Worm (Caenorhabditis elegans) whole organism, L1 larva: Measurements from ENCODE around the gene K07B1.4.

Source experiments
- C16A3.4 ChIP-seq: fragments of 150-350 bp; optimal IDR thresholded peaks from 2 replicates; lab custom pipeline; 2014; ENCODE audit warnings: missing biosample characterization, missing genetic modification characterization
- aly-2 ChIP-seq: fragments of 150-350 bp; optimal IDR thresholded peaks from 2 replicates; lab custom pipeline; 2014; ENCODE audit warnings: missing biosample characterization, missing genetic modification characterization
- ama-1 ChIP-seq: fragments of 150-350 bp; optimal IDR thresholded peaks from 2 replicates; lab custom pipeline; 2014
- blmp-1 ChIP-seq: fragments of 150-350 bp; optimal IDR thresholded peaks from 2 replicates; lab custom pipeline; 2014; ENCODE audit warnings: missing biosample characterization, missing genetic modification characterization
- ceh-63 ChIP-seq: fragments of 200-800 bp; sonication (Bioruptor generic); optimal IDR thresholded peaks from 2 replicates; lab custom pipeline; 2018; ENCODE audit warnings: mild to moderate bottlenecking, missing genetic modification characterization, missing compliant biosample characterization
- ceh-8 ChIP-seq: fragments of 200-800 bp; sonication (Bioruptor generic); optimal IDR thresholded peaks from 2 replicates; lab custom pipeline; 2018; ENCODE audit warnings: mild to moderate bottlenecking, missing genetic modification characterization, moderate library complexity, missing compliant biosample characterization
- ceh-82 ChIP-seq, 3 experiments: fragments of 150-350 bp in 1 of 3; sonication (generic microtip) in 2 of 3; optimal IDR thresholded peaks; 2 replicates each; lab custom pipeline; 2014 to 2017; ENCODE audit warnings: missing biosample characterization in 3 of 3, missing genetic modification characterization in 3 of 3
- ceh-90 ChIP-seq: sonication (generic microtip); optimal IDR thresholded peaks from 2 replicates; lab custom pipeline; 2016; ENCODE audit warnings: missing genetic modification characterization, missing compliant biosample characterization
- dsc-1 ChIP-seq: sonication (generic microtip); optimal IDR thresholded peaks from 2 replicates; lab custom pipeline; 2016; ENCODE audit warnings: mild to moderate bottlenecking, missing genetic modification characterization, missing compliant biosample characterization
- efl-1 ChIP-seq, 4 experiments: fragments of 150-350 bp; optimal IDR thresholded peaks in 3 of 4; peaks in 1 of 4; 1 replicate in 1 of 4; 2 replicates in 3 of 4; lab custom pipeline; 2014; ENCODE audit warnings: missing biosample characterization in 2 of 4, missing genetic modification characterization in 2 of 4, missing genetic modification reagents in 2 of 4
- egl-13 ChIP-seq: sonication (generic microtip); optimal IDR thresholded peaks from 2 replicates; lab custom pipeline; 2016; ENCODE audit warnings: missing genotype, missing genetic modification reagents, missing genetic modification characterization, missing compliant biosample characterization
- egl-27 ChIP-seq, 2 experiments: fragments of 150-350 bp in 1 of 2; sonication (generic microtip); optimal IDR thresholded peaks; 3 replicates each; lab custom pipeline; 2017 to 2018; ENCODE audit warnings: missing biosample characterization in 2 of 2, missing genetic modification characterization in 2 of 2, missing genetic modification reagents in 2 of 2
- elt-3 ChIP-seq, 6 experiments: fragments of 150-350 bp in 1 of 6; sonication (generic microtip); optimal IDR thresholded peaks; 2 replicates each; lab custom pipeline; 2017 to 2018; ENCODE audit warnings: missing biosample characterization in 6 of 6, missing genetic modification characterization in 6 of 6, inconsistent platforms in 1 of 6
- ets-5 ChIP-seq: fragments of 200-800 bp; sonication (Bioruptor generic); IDR thresholded peaks from 2 replicates; pipeline ENCODE4 v1.3.6; 2022; ENCODE audit warnings: missing genetic modification characterization, missing compliant biosample characterization
- fkh-10 ChIP-seq: sonication (generic microtip); optimal IDR thresholded peaks from 2 replicates; lab custom pipeline; 2017; ENCODE audit warnings: missing biosample characterization, missing genetic modification reagents, missing genetic modification characterization
- fkh-8 ChIP-seq: sonication (generic microtip); optimal IDR thresholded peaks from 2 replicates; lab custom pipeline; 2016; ENCODE audit warnings: mild to moderate bottlenecking, missing genetic modification characterization, missing compliant biosample characterization
- hlh-4 ChIP-seq: sonication (generic microtip); optimal IDR thresholded peaks from 2 replicates; lab custom pipeline; 2016; ENCODE audit warnings: mild to moderate bottlenecking, missing genetic modification characterization, missing compliant biosample characterization
- hpl-2 ChIP-seq: fragments of 150-350 bp; optimal IDR thresholded peaks from 2 replicates; lab custom pipeline; 2014; ENCODE audit warnings: missing biosample characterization, missing genetic modification reagents, missing genetic modification characterization
- lin-14 ChIP-seq: fragments of 200-800 bp; sonication (Bioruptor generic); optimal IDR thresholded peaks from 2 replicates; lab custom pipeline; 2018; ENCODE audit warnings: mild to moderate bottlenecking, missing genetic modification characterization, moderate library complexity, missing compliant biosample characterization
- lin-39 ChIP-seq: fragments of 150-350 bp; optimal IDR thresholded peaks from 2 replicates; lab custom pipeline; 2014; ENCODE audit warnings: missing biosample characterization, missing genetic modification reagents, missing genetic modification characterization
- mef-2 ChIP-seq: fragments of 150-350 bp; optimal IDR thresholded peaks from 2 replicates; lab custom pipeline; 2014; ENCODE audit warnings: missing biosample characterization, missing genetic modification characterization
- mep-1 ChIP-seq: fragments of 150-350 bp; optimal IDR thresholded peaks from 2 replicates; lab custom pipeline; 2014; ENCODE audit warnings: missing biosample characterization, missing genetic modification characterization
- nhr-12 ChIP-seq: sonication (generic microtip); optimal IDR thresholded peaks from 2 replicates; lab custom pipeline; 2017; ENCODE audit warnings: missing biosample characterization, missing genetic modification characterization
- nhr-19 ChIP-seq: fragments of 200-800 bp; sonication (Bioruptor generic); conservative IDR thresholded peaks from 2 replicates; pipeline ENCODE4 v1.3.6; 2022; ENCODE audit warnings: missing genetic modification characterization, missing compliant biosample characterization
- nhr-20 ChIP-seq: sonication (generic microtip); optimal IDR thresholded peaks from 2 replicates; lab custom pipeline; 2016; ENCODE audit warnings: mild to moderate bottlenecking, missing genetic modification characterization, missing compliant biosample characterization
- nhr-28 ChIP-seq: fragments of 150-350 bp; optimal IDR thresholded peaks from 2 replicates; lab custom pipeline; 2014; ENCODE audit warnings: missing biosample characterization, missing genetic modification characterization
- nhr-77 ChIP-seq: fragments of 150-350 bp; optimal IDR thresholded peaks from 2 replicates; lab custom pipeline; 2014; ENCODE audit warnings: missing biosample characterization, missing genetic modification characterization
- sptf-1 ChIP-seq: fragments of 150-350 bp; optimal IDR thresholded peaks from 2 replicates; lab custom pipeline; 2014; ENCODE audit warnings: missing biosample characterization, missing genetic modification characterization
- swsn-7 ChIP-seq: sonication (generic microtip); optimal IDR thresholded peaks from 2 replicates; lab custom pipeline; 2016; ENCODE audit warnings: missing genetic modification characterization, missing compliant biosample characterization
- tbx-2 ChIP-seq: sonication (generic microtip); optimal IDR thresholded peaks from 2 replicates; lab custom pipeline; 2016; ENCODE audit warnings: missing genetic modification characterization, missing compliant biosample characterization
- unc-130 ChIP-seq: fragments of 150-350 bp; optimal IDR thresholded peaks from 2 replicates; lab custom pipeline; 2017; ENCODE audit warnings: missing biosample characterization, missing genetic modification characterization, inconsistent platforms
- unc-30 ChIP-seq: sonication (generic microtip); optimal IDR thresholded peaks from 2 replicates; lab custom pipeline; 2017; ENCODE audit warnings: missing biosample characterization, missing genetic modification characterization
- unc-62 ChIP-seq: fragments of 150-350 bp; optimal IDR thresholded peaks from 2 replicates; lab custom pipeline; 2014; ENCODE audit warnings: missing biosample characterization, missing genetic modification reagents, missing genetic modification characterization
- vab-15 ChIP-seq: sonication (generic microtip); optimal IDR thresholded peaks from 2 replicates; lab custom pipeline; 2017; ENCODE audit warnings: missing genotype, mild to moderate bottlenecking, missing genetic modification characterization, missing compliant biosample characterization
- xbp-1 ChIP-seq: sonication (generic microtip); optimal IDR thresholded peaks from 2 replicates; lab custom pipeline; 2016; ENCODE audit warnings: missing genetic modification characterization, missing compliant biosample characterization

The K07B1.4 gene

DNA sequence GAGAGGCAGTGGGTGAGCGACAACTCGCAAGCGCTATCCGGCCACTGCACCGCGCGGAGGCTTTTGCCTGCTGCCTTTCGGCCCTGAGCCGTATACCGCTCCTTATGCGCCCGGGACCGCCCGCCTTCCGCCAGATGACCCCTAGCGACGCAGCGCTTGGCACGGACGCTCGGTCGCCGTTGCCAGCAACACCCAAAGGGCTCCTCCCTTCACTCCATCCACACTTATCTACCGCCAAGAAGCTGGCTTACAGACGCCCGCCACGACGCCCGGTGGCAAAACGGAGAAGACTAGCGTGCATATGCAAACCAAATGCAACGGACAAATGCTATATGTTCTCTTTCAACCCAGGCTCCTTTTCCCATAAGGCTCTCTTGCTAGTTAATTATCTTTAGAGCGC, 35.4 kb upstream of the K07B1.4 start (continued):
- TF ChIP-seq nhr-12 (tag; lab: Kevin White, UChicago) (no peak), ceh-8 (GFP tag; lab: Kevin White, UChicago) (peak; percentile 1), sptf-1 (tag; lab: Kevin White, UChicago) (no peak), elt-3 (tag; optimal IDR thresholded peaks at IDR 0.05; lab: Kevin White, UChicago) (no peak), vab-15 (tag; lab: Kevin White, UChicago) (no peak), fkh-8 (tag; lab: Kevin White, UChicago) (peak; percentile 77), blmp-1 (tag; lab: Kevin White, UChicago) (no peak), mef-2 (no peak), egl-13 (peak; percentile 1), swsn-7 (tag; lab: Kevin White, UChicago) (no peak), nhr-77 (no peak), xbp-1 (tag; lab: Kevin White, UChicago) (no peak), lin-14 (GFP tag; lab: Kevin White, UChicago) (no peak), mep-1 (no peak), fkh-10 (GFP tag; lab: Kevin White, UChicago) (no peak), C16A3.4 (tag; lab: Kevin White, UChicago) (no peak), hpl-2 (no peak), hlh-4 (no peak)

- TF ChIP-seq aly-2 (no peak), dsc-1 (tag; lab: Kevin White, UChicago) (peak; percentile 25), unc-62 (no peak), nhr-28 (tag; lab: Kevin White, UChicago) (no peak), hpl-2 (no peak), ets-5 (GFP tag; lab: Robert Waterston, UW) (no peak), lin-14 (GFP tag; lab: Kevin White, UChicago) (peak; percentile 15)
These were observed 33.2 kb upstream of the K07B1.4 start for ce11 chrV:9295581-9295980.

DNA sequence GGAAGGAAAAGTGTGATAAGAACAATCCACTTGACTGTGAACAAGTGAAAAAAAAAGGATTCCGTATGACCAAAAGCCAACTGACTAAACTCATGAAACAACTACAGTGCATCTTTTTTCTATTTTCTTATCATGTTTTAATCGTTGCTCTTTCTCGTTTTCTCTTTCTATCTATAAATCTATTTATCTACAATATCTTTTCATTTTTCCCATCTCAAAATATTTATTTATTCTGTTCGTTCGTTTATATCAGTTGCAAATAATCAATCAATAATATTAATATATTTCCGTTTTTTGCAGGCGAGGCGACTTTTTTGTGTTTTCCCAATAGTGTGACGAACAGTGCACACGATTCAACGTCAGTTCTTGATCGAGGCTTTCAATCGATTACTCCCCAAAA, 31.4 kb upstream of the K07B1.4 start, which contains the start of gene F44A2.5:
F44A2.5 (plus strand) TSS at position 301 of the 400 bp plus-strand sequence.
- no peak for TF ChIP-seq nhr-12 (tag; lab: Kevin White, UChicago)
- no peak for TF ChIP-seq ceh-63 (GFP tag; lab: Kevin White, UChicago)

DNA sequence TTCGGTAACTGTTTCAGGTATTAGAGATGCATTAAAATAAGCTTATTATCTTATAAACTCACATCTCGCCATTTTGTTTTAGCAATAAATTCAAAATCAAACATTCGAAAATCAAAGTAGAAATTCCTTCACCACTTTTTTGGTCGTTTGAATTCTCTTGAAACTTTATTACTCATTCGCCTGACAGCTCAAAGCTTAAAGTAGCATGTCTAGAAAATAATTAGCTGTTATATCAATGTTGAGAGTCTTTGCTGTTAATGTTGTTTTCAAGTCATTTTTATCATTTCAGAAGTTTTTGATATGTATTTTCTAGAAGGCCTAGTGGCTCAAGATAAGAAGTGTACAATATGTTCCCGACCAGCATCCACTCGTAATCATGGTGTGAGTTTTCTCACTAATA, 25.7 kb upstream of the K07B1.4 start, which contains the start of gene nhr-39:
nhr-39 (plus strand) TSS at position 301 of the 400 bp plus-strand sequence.
- no peak for TF ChIP-seq nhr-19 (GFP tag; lab: Robert Waterston, UW)
- TF ChIP-seq unc-130 (tag; lab: Kevin White, UChicago) = no peak
- TF ChIP-seq ceh-82 (tag; optimal IDR thresholded peaks at IDR 0.05; lab: Kevin White, UChicago) = no peak
- TF ChIP-seq lin-39 = no peak
- TF ChIP-seq fkh-10 (GFP tag; lab: Kevin White, UChicago) = no peak

- TF ChIP-seq efl-1 (optimal IDR thresholded peaks at IDR 0.05; lab: Kevin White, UChicago) (no peak), efl-1 (GFP tag; optimal IDR thresholded peaks at IDR 0.05 in 1 of 2; lab: Kevin White, UChicago) (peak in 1 of 2 experiments; percentile 29), egl-27 (tag; optimal IDR thresholded peaks at IDR 0.05; lab: Kevin White, UChicago) (no peak), blmp-1 (tag; lab: Kevin White, UChicago) (peak; percentile 26)
These were observed 23.7 kb upstream of the K07B1.4 start, which contains the start of gene F44A2.3 for ce11 chrV:9305116-9305515. F44A2.3 (plus strand) TSS chrV:9305416.

DNA sequence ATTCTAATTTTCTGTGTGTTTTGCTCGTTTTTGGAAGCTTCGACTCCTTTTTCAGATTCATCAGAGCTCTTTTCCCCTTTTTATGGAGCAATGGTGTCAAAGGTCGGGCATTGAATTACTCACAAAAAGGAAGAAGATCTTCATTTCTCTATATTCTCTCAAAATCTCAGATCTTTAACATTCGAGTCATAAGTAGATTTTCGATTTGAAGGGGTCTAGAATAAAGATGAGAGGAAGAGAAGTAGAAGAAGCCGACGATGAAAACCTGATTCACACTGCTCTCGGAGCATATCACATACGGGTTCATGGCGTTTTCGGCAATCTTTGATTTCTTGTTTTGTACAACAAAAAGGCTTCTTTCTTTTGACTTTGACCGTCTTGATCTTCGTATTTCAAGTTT, 16.4 kb upstream of the K07B1.4 start:
- TF ChIP-seq mef-2 (no peak), fkh-10 (GFP tag; lab: Kevin White, UChicago) (peak; percentile 85), unc-130 (tag; lab: Kevin White, UChicago) (no peak), ceh-90 (tag; lab: Kevin White, UChicago) (no peak), unc-30 (no peak), nhr-28 (tag; lab: Kevin White, UChicago) (no peak), ama-1 (lab: Kevin White, UChicago) (no peak), efl-1 (optimal IDR thresholded peaks at IDR 0.05; lab: Kevin White, UChicago) (no peak), efl-1 (GFP tag; optimal IDR thresholded peaks at IDR 0.05 in 1 of 2; lab: Kevin White, UChicago) (peak in 1 of 2 experiments; percentile 59), nhr-20 (no peak), nhr-77 (no peak), tbx-2 (tag; lab: Kevin White, UChicago) (no peak), lin-14 (GFP tag; lab: Kevin White, UChicago) (peak; percentile 24)
- TF ChIP-seq, all 84 proteins: peak for 3
